Fruit fly (Drosophila melanogaster) whole organism, embryonic: Measurements from ENCODE around the gene Bug22.

ENCODE experiments used
- CG11696 ChIP-seq: fragments of 200-800 bp; sonication (Bioruptor generic); IDR thresholded peaks from 2 replicates; pipeline ENCODE4 v1.3.6; 2022; ENCODE audit warnings: missing biosample characterization, missing genetic modification characterization
- CG13287 ChIP-seq: fragments of 200-800 bp; sonication (Bioruptor generic); IDR thresholded peaks from 2 replicates; pipeline ENCODE4 v1.3.6; 2022; ENCODE audit warnings: missing biosample characterization, missing genetic modification characterization; ENCODE audit not compliant: partially characterized antibody
- CG13624 ChIP-seq: fragments of 200-800 bp; sonication (Bioruptor generic); optimal IDR thresholded peaks from 2 replicates; lab custom pipeline; 2016; ENCODE audit warnings: missing biosample characterization, missing genetic modification characterization
- CG2129 ChIP-seq: fragments of 200-800 bp; sonication (Bioruptor generic); IDR thresholded peaks from 2 replicates; pipeline ENCODE4 v1.3.6; 2022; ENCODE audit warnings: missing biosample characterization, missing genetic modification characterization; ENCODE audit not compliant: partially characterized antibody
- CG30403 ChIP-seq: fragments of 200-800 bp; sonication (Bioruptor generic); optimal IDR thresholded peaks from 3 replicates; lab custom pipeline; 2016; ENCODE audit warnings: missing biosample characterization, missing genetic modification characterization
- CG4820 ChIP-seq: fragments of 200-800 bp; sonication (Bioruptor generic); optimal IDR thresholded peaks from 3 replicates; lab custom pipeline; 2016; ENCODE audit warnings: missing biosample characterization, missing genetic modification characterization
- CG7963 ChIP-seq: fragments of 200-800 bp; sonication (Bioruptor generic); IDR thresholded peaks from 3 replicates; pipeline ENCODE4 v1.3.6; 2022; ENCODE audit warnings: missing biosample characterization, missing genetic modification characterization; ENCODE audit not compliant: partially characterized antibody
- CG7987 ChIP-seq: fragments of 200-800 bp; sonication (Bioruptor generic); optimal IDR thresholded peaks from 2 replicates; lab custom pipeline; 2018; ENCODE audit warnings: missing biosample characterization, mild to moderate bottlenecking, missing genetic modification characterization, moderate library complexity
- CG8765 ChIP-seq: fragments of 200-800 bp; sonication (Bioruptor generic); IDR thresholded peaks from 2 replicates; pipeline ENCODE4 v1.3.6; 2022; ENCODE audit warnings: missing biosample characterization, missing genetic modification characterization
- CG8924 ChIP-seq: fragments of 200-800 bp; optimal IDR thresholded peaks from 3 replicates; lab custom pipeline; 2019; ENCODE audit warnings: missing biosample characterization, mild to moderate bottlenecking, missing genetic modification characterization, moderate library complexity
- Camta ChIP-seq: fragments of 200-800 bp; sonication (Bioruptor generic); optimal IDR thresholded peaks from 2 replicates; lab custom pipeline; 2016; ENCODE audit warnings: missing biosample characterization, missing genetic modification characterization
- D ChIP-seq, 2 experiments: fragments of 200-800 bp in 1 of 2; fragments of >200 bp in 1 of 2; sonication (Bioruptor generic) in 1 of 2; optimal IDR thresholded peaks; 2 replicates in 1 of 2; 3 replicates in 1 of 2; lab custom pipeline; 2017; ENCODE audit warnings: mild to moderate bottlenecking in 1 of 2, missing biosample characterization in 1 of 2, missing genetic modification characterization in 1 of 2, missing genetic modification reagents in 1 of 2
- D19B ChIP-seq: fragments of 200-800 bp; sonication (Bioruptor generic); optimal IDR thresholded peaks from 2 replicates; lab custom pipeline; 2017; ENCODE audit warnings: missing biosample characterization, mild to moderate bottlenecking, missing genetic modification characterization
- Dad ChIP-seq: fragments of 200-800 bp; sonication (Bioruptor generic); optimal IDR thresholded peaks from 3 replicates; lab custom pipeline; 2016; ENCODE audit warnings: missing biosample characterization, missing genetic modification characterization
- Doc3 ChIP-seq: fragments of 200-800 bp; sonication (Bioruptor generic); IDR thresholded peaks from 3 replicates; pipeline ENCODE4 v1.3.6; 2022; ENCODE audit warnings: missing biosample characterization, missing genetic modification characterization; ENCODE audit not compliant: partially characterized antibody
- Fer1 ChIP-seq: fragments of 200-800 bp; sonication (Bioruptor generic); optimal IDR thresholded peaks from 2 replicates; lab custom pipeline; 2017; ENCODE audit warnings: missing biosample characterization, mild to moderate bottlenecking, missing genetic modification characterization
- HLHmδ ChIP-seq: fragments of 200-800 bp; sonication (Bioruptor generic); optimal IDR thresholded peaks from 2 replicates; lab custom pipeline; 2018; ENCODE audit warnings: missing biosample characterization, mild to moderate bottlenecking, missing genetic modification characterization, moderate library complexity
- Hr78 ChIP-seq, 2 experiments: fragments of 200-800 bp in 1 of 2; fragments of >200 bp in 1 of 2; sonication (Bioruptor generic) in 1 of 2; optimal IDR thresholded peaks; 2 replicates each; lab custom pipeline; 2017 to 2019; ENCODE audit warnings: missing biosample characterization in 2 of 2, missing genetic modification characterization in 2 of 2, mild to moderate bottlenecking in 1 of 2, moderate library complexity in 1 of 2
- Kr ChIP-seq: fragments of 200-800 bp; sonication (Bioruptor generic); optimal IDR thresholded peaks from 2 replicates; lab custom pipeline; 2017; ENCODE audit warnings: missing biosample characterization, mild to moderate bottlenecking, missing genetic modification characterization
- Med ChIP-seq: fragments of 200-800 bp; sonication (Bioruptor generic); peaks from one replicate; lab custom pipeline; 2016; ENCODE audit warnings: missing biosample characterization, missing genetic modification characterization, mild to moderate bottlenecking, inconsistent platforms, moderate library complexity
- Neu2 ChIP-seq: fragments of 200-800 bp; sonication (Bioruptor generic); optimal IDR thresholded peaks from 3 replicates; lab custom pipeline; 2016; ENCODE audit warnings: missing biosample characterization, missing genetic modification characterization, borderline replicate concordance
- Ssrp ChIP-seq: fragments of 200-800 bp; sonication (Bioruptor generic); optimal IDR thresholded peaks from 2 replicates; lab custom pipeline; 2018; ENCODE audit warnings: missing biosample characterization, mild to moderate bottlenecking, missing genetic modification characterization, moderate library complexity
- Trl ChIP-seq, 3 experiments: fragments of >200 bp in 2 of 3; fragments of 200-800 bp in 1 of 3; sonication (Bioruptor generic) in 1 of 3; optimal IDR thresholded peaks; 2 replicates in 1 of 3; 3 replicates in 2 of 3; lab custom pipeline; 2016 to 2017; ENCODE audit warnings: missing biosample characterization in 1 of 3, missing genetic modification characterization in 1 of 3
- Xrp1 ChIP-seq: fragments of 200-800 bp; sonication (Bioruptor generic); IDR thresholded peaks from 2 replicates; pipeline ENCODE4 v1.3.6; 2022; ENCODE audit warnings: missing biosample characterization, missing genetic modification characterization
- YL-1 ChIP-seq: fragments of 200-800 bp; sonication (Bioruptor generic); optimal IDR thresholded peaks from 3 replicates; lab custom pipeline; 2017; ENCODE audit warnings: missing biosample characterization, mild to moderate bottlenecking, missing genetic modification characterization
- ara ChIP-seq: fragments of 200-800 bp; sonication (Bioruptor generic); IDR thresholded peaks from 2 replicates; pipeline ENCODE4 v1.3.6; 2022; ENCODE audit warnings: missing biosample characterization, missing genetic modification characterization
- ash1 ChIP-seq: fragments of 200-800 bp; sonication (Bioruptor generic); optimal IDR thresholded peaks from 2 replicates; lab custom pipeline; 2018; ENCODE audit warnings: missing biosample characterization, mild to moderate bottlenecking, missing genetic modification characterization
- cad ChIP-seq: fragments of >200 bp; optimal IDR thresholded peaks from 2 replicates; lab custom pipeline; 2017; ENCODE audit warnings: missing biosample characterization, missing genetic modification characterization
- cas ChIP-seq: fragments of 200-800 bp; sonication (Bioruptor generic); IDR thresholded peaks from 2 replicates; pipeline ENCODE4 v1.3.6; 2022; ENCODE audit warnings: missing biosample characterization, missing genetic modification characterization
- dimm ChIP-seq: fragments of 200-800 bp; sonication (Bioruptor generic); IDR thresholded peaks from 2 replicates; pipeline ENCODE4 v1.3.6; 2022; ENCODE audit warnings: missing biosample characterization, missing genetic modification characterization
- dmrt11E ChIP-seq: fragments of 200-800 bp; sonication (Bioruptor generic); optimal IDR thresholded peaks from 3 replicates; lab custom pipeline; 2018; ENCODE audit warnings: missing biosample characterization, mild to moderate bottlenecking, missing genetic modification characterization, moderate library complexity
- dmrt99B ChIP-seq: fragments of 200-800 bp; sonication (Bioruptor generic); optimal IDR thresholded peaks from 2 replicates; lab custom pipeline; 2018; ENCODE audit warnings: missing biosample characterization, mild to moderate bottlenecking, missing genetic modification characterization, moderate library complexity
- eve ChIP-seq, 2 experiments: fragments of >200 bp; optimal IDR thresholded peaks; 2 replicates each; lab custom pipeline; 2017; ENCODE audit warnings: missing biosample characterization in 2 of 2, missing genetic modification characterization in 2 of 2
- lov ChIP-seq, 2 experiments: fragments of 200-800 bp in 1 of 2; fragments of >200 bp in 1 of 2; sonication (Bioruptor generic) in 1 of 2; IDR thresholded peaks in 1 of 2; optimal IDR thresholded peaks in 1 of 2; 2 replicates in 1 of 2; 3 replicates in 1 of 2; pipeline versions ENCODE4 v1.3.6 to Lab custom; 2017 to 2022; ENCODE audit warnings: missing biosample characterization in 1 of 2, missing genetic modification characterization in 1 of 2
- luna ChIP-seq: fragments of 200-800 bp; sonication (Bioruptor generic); optimal IDR thresholded peaks from 2 replicates; lab custom pipeline; 2016; ENCODE audit warnings: missing biosample characterization, missing genetic modification characterization
- mld ChIP-seq: fragments of 200-800 bp; sonication (Bioruptor generic); IDR thresholded peaks from 3 replicates; pipeline ENCODE4 v1.3.6; 2022; ENCODE audit warnings: missing biosample characterization, missing genetic modification characterization; ENCODE audit not compliant: partially characterized antibody
- nerfin-2 ChIP-seq: fragments of 200-800 bp; sonication (Bioruptor generic); IDR thresholded peaks from 2 replicates; pipeline ENCODE4 v1.3.6; 2022; ENCODE audit warnings: missing biosample characterization, missing genetic modification characterization; ENCODE audit not compliant: partially characterized antibody
- oc ChIP-seq: fragments of 200-800 bp; sonication (Bioruptor generic); optimal IDR thresholded peaks from 2 replicates; lab custom pipeline; 2018; ENCODE audit warnings: missing biosample characterization, mild to moderate bottlenecking, missing genetic modification characterization, moderate library complexity
- pan ChIP-seq, 4 experiments: fragments of >200 bp in 3 of 4; fragments of 200-800 bp in 1 of 4; sonication (Bioruptor generic) in 1 of 4; optimal IDR thresholded peaks in 3 of 4; IDR thresholded peaks in 1 of 4; 2 replicates each; pipeline versions ENCODE4 v1.3.6 to Lab custom; 2017 to 2022; ENCODE audit warnings: missing biosample characterization in 2 of 4, missing genetic modification characterization in 2 of 4, mixed read lengths in 1 of 4
- phol ChIP-seq: fragments of 200-800 bp; sonication (Bioruptor generic); optimal IDR thresholded peaks from 3 replicates; lab custom pipeline; 2018; ENCODE audit warnings: missing biosample characterization, mild to moderate bottlenecking, missing genetic modification characterization, moderate library complexity
- repo ChIP-seq: fragments of 200-800 bp; sonication (Bioruptor generic); optimal IDR thresholded peaks from 2 replicates; lab custom pipeline; 2016; ENCODE audit warnings: missing biosample characterization, missing genetic modification characterization
- slou ChIP-seq: fragments of 200-800 bp; sonication (Bioruptor generic); optimal IDR thresholded peaks from 3 replicates; lab custom pipeline; 2016; ENCODE audit warnings: missing biosample characterization, missing genetic modification characterization
- tgo ChIP-seq: fragments of 200-800 bp; sonication (Bioruptor generic); IDR thresholded peaks from 3 replicates; pipeline ENCODE4 v1.3.6; 2022; ENCODE audit warnings: missing biosample characterization, missing genetic modification characterization
- tll ChIP-seq, 2 experiments: fragments of 200-800 bp in 1 of 2; fragments of >200 bp in 1 of 2; sonication (Bioruptor generic) in 1 of 2; optimal IDR thresholded peaks; 2 replicates each; lab custom pipeline; 2017 to 2019; ENCODE audit warnings: missing biosample characterization in 2 of 2, missing genetic modification characterization in 2 of 2, mild to moderate bottlenecking in 1 of 2, moderate library complexity in 1 of 2
- trem ChIP-seq: fragments of 200-800 bp; optimal IDR thresholded peaks from 3 replicates; lab custom pipeline; 2019; ENCODE audit warnings: missing biosample characterization, mild to moderate bottlenecking, missing genetic modification characterization, moderate library complexity
- tx ChIP-seq: fragments of 200-800 bp; sonication (Bioruptor generic); optimal IDR thresholded peaks from 2 replicates; lab custom pipeline; 2016; ENCODE audit warnings: missing biosample characterization, missing genetic modification characterization

Bug22 gene

DNA sequence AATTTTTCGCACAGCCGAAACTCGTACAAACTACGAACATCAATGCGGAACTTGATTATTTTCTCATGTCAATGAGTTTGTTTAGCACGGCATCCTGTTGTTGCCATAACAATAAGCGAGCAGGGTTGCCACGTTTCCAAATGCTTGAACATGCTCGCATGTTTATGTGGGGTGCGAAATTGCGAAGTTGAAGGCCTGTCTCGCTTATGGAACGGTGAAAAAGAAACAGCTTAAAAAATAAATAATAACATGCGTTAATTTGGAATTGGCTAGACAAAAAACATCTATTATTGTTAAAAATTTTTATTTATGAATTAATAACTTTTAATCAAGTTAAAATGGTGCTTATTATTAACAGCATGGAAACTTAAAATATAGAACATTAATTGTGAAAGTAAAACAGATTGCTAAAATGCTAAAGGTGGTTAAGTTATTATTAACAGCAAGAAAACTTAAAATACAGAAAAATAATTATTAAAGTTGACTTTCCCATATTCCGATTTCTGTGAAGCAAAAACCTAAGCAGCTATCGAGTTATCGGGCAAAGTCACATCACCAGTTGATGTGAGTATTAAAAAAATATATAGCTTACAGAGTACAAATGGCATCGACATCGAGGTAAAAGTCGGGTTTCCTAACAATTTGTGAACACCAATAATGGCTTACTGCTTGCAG lies at the start of gene Bug22, which contains the start of gene TfIIB (continued):
- peak; percentile 71; the same call in 1 of the 2 replicates for TF ChIP-seq Xrp1 (GFP tag; lab: Robert Waterston, UW)
- no peak for TF ChIP-seq CG11696 (GFP tag; lab: Robert Waterston, UW)
- TF ChIP-seq phol (tag; lab: Kevin White, UChicago) = peak; percentile 74
- no peak for TF ChIP-seq Kr (GFP tag; lab: Kevin White, UChicago)
- peak; percentile 88 for TF ChIP-seq CG30403
- TF ChIP-seq cas = no peak
- no peak for TF ChIP-seq dimm (GFP tag; lab: Robert Waterston, UW)
- peak; percentile 99 for TF ChIP-seq CG4820 (GFP tag; lab: Kevin White, UChicago)
- peak; percentile 25 for TF ChIP-seq CG7987 (GFP tag; lab: Kevin White, UChicago)
- TF ChIP-seq Camta (GFP tag; lab: Kevin White, UChicago) = peak; percentile 53
- TF ChIP-seq dmrt99B = no peak
- no peak for TF ChIP-seq lov (optimal IDR thresholded peaks at IDR 0.05; lab: Kevin White, UChicago)
- no peak for TF ChIP-seq lov (GFP tag; IDR thresholded peaks at IDR 0.05; lab: Robert Waterston, UW)
- TF ChIP-seq dmrt11E = peak; percentile 59
- no peak for TF ChIP-seq Doc3 (GFP tag; lab: Robert Waterston, UW)
- peak; percentile 47 for TF ChIP-seq Fer1 (GFP tag; lab: Kevin White, UChicago)
- TF ChIP-seq Med = peak; percentile 94
- TF ChIP-seq repo (GFP tag; lab: Kevin White, UChicago) = no peak
- TF ChIP-seq YL-1 (GFP tag; lab: Kevin White, UChicago) = peak; percentile 34
- no peak for TF ChIP-seq pan (optimal IDR thresholded peaks at IDR 0.05; lab: Kevin White, UChicago)
- TF ChIP-seq pan (GFP tag; optimal IDR thresholded peaks at IDR 0.05 in 1 of 2, IDR thresholded peaks at IDR 0.05 in 1 of 2) = peak in 1 of 2 experiments; percentile 76
- TF ChIP-seq HLHmδ = peak; percentile 30
- TF ChIP-seq Dad (GFP tag; lab: Kevin White, UChicago) = peak; percentile 39
- no peak for TF ChIP-seq cad (GFP tag; lab: Kevin White, UChicago)
- peak; percentile 38; the same call in 1 of the 2 replicates for TF ChIP-seq ara (GFP tag; lab: Robert Waterston, UW)
- no peak for TF ChIP-seq Trl (optimal IDR thresholded peaks at IDR 0.05; lab: Kevin White, UChicago)
- TF ChIP-seq Trl (GFP tag; optimal IDR thresholded peaks at IDR 0.05; lab: Kevin White, UChicago) = peak; percentile 54
- TF ChIP-seq trem (tag; lab: Kevin White, UChicago) = peak; percentile 56
- TF ChIP-seq CG7963 (GFP tag; lab: Robert Waterston, UW) = no peak
- TF ChIP-seq Neu2 (GFP tag; lab: Kevin White, UChicago) = no peak
- TF ChIP-seq tgo (GFP tag; lab: Robert Waterston, UW) = peak; percentile 74
- no peak for TF ChIP-seq nerfin-2 (GFP tag; lab: Robert Waterston, UW)
- TF ChIP-seq mld (GFP tag; lab: Robert Waterston, UW) = no peak
- TF ChIP-seq Hr78 (GFP tag; optimal IDR thresholded peaks at IDR 0.05; lab: Kevin White, UChicago) = no peak
- TF ChIP-seq tx = peak; percentile 46
- peak; percentile 47 for TF ChIP-seq CG13287 (GFP tag; lab: Robert Waterston, UW)
- TF ChIP-seq tll (GFP tag; optimal IDR thresholded peaks at IDR 0.05; lab: Kevin White, UChicago) = peak in 1 of 2 experiments; percentile 50
- no peak for TF ChIP-seq CG8765 (GFP tag; lab: Robert Waterston, UW)
- TF ChIP-seq oc (tag; lab: Kevin White, UChicago) = no peak
- TF ChIP-seq D (optimal IDR thresholded peaks at IDR 0.05; lab: Kevin White, UChicago) = no peak
- TF ChIP-seq D (GFP tag; optimal IDR thresholded peaks at IDR 0.05; lab: Kevin White, UChicago) = peak; percentile 23
- no peak for TF ChIP-seq luna
- TF ChIP-seq ash1 = no peak
- TF ChIP-seq CG2129 (GFP tag; lab: Robert Waterston, UW) = no peak
- no peak for TF ChIP-seq eve (GFP tag; optimal IDR thresholded peaks at IDR 0.05; lab: Kevin White, UChicago)
- TF ChIP-seq CG8924 (tag; lab: Kevin White, UChicago) = peak; percentile 83
- no peak for TF ChIP-seq D19B (GFP tag; lab: Kevin White, UChicago)
- TF ChIP-seq Ssrp (tag; lab: Kevin White, UChicago) = peak; percentile 58
- TF ChIP-seq CG13624 (GFP tag; lab: Kevin White, UChicago) = peak; percentile 62
- peak; percentile 62 for TF ChIP-seq slou (GFP tag; lab: Kevin White, UChicago)
